Fruit fly (Drosophila melanogaster) Kc167 (cell line): Measurements from ENCODE around the gene CG43783.

Source experiments
- Myc ChIP-seq: fragments of >200 bp; optimal IDR thresholded peaks from 2 replicates; lab custom pipeline; 2017; ENCODE audit warnings: missing external identifiers
- Sin3A ChIP-seq: fragments of >200 bp; optimal IDR thresholded peaks from 2 replicates; lab custom pipeline; 2018; ENCODE audit warnings: missing external identifiers
- h ChIP-seq: fragments of >200 bp; optimal IDR thresholded peaks from 3 replicates; lab custom pipeline; 2018; ENCODE audit warnings: missing external identifiers
- insv ChIP-seq: fragments of >200 bp; optimal IDR thresholded peaks from 3 replicates; lab custom pipeline; 2018; ENCODE audit warnings: missing external identifiers
- ttk ChIP-seq: sonication (Bioruptor generic); optimal IDR thresholded peaks from 2 replicates; lab custom pipeline; 2017; ENCODE audit warnings: missing external identifiers

dm6 chr3L:8929527-8929926, 24.5 kb downstream of the CG43783 start:
- TF ChIP-seq Myc (lab: Kevin White, UChicago) (no peak), insv (lab: Kevin White, UChicago) (no peak), h (lab: Kevin White, UChicago) (no peak), ttk (lab: Kevin White, UChicago) (no peak), Sin3A (lab: Kevin White, UChicago) (no peak)
